Fruit fly (Drosophila melanogaster) ovary, adult (tissue): ENCODE data around the gene ihog.

ENCODE experiments used
- CG17801 ChIP-seq: fragments of 200-800 bp; optimal IDR thresholded peaks from 2 replicates; lab custom pipeline; 2019; ENCODE audit warnings: missing biosample characterization, mild to moderate bottlenecking, missing genetic modification characterization, moderate library complexity; ENCODE audit not compliant: partially characterized antibody

ihog gene

dm6 chr2L:6948540-6948942 lies at the start of gene ihog:
ihog (minus strand) TSS chr2L:6948808.
- TF ChIP-seq CG17801 (GFP tag; lab: Kevin White, UChicago) = no peak

- no peak for TF ChIP-seq CG17801 (GFP tag; lab: Kevin White, UChicago)
Observed at dm6 chr2L:6991085-6991484, 42.5 kb upstream of the ihog start.

- no peak for TF ChIP-seq CG17801 (GFP tag; lab: Kevin White, UChicago)
Observed at dm6 chr2L:6971597-6972036, 23.0 kb upstream of the ihog start, which contains the start of gene snRNP-U1-70K. snRNP-U1-70K (minus strand) TSS chr2L:6971737.

- TF ChIP-seq CG17801 (GFP tag; lab: Kevin White, UChicago) = no peak
Observed at dm6 chr2L:6970813-6971212, 22.2 kb upstream of the ihog start.

dm6 chr2L:6968013-6968517 lies 19.5 kb upstream of the ihog start:
- peak; percentile 1 for TF ChIP-seq CG17801 (GFP tag; lab: Kevin White, UChicago)

- TF ChIP-seq CG17801 (GFP tag; lab: Kevin White, UChicago) = no peak
Observed at dm6 chr2L:6967422-6968012, 18.9 kb upstream of the ihog start, which contains the start of gene Sumo. Sumo (minus strand) TSS chr2L:6967644.

dm6 chr2L:6966309-6966708 lies 17.7 kb upstream of the ihog start:
- no peak for TF ChIP-seq CG17801 (GFP tag; lab: Kevin White, UChicago)

- no peak for TF ChIP-seq CG17801 (GFP tag; lab: Kevin White, UChicago)
Observed at dm6 chr2L:6964632-6965031, 16.0 kb upstream of the ihog start.

dm6 chr2L:6964022-6964434 lies 15.4 kb upstream of the ihog start, which contains the start of the genes sip2 and Coprox:
sip2 (minus strand) TSS chr2L:6964074.
Coprox (plus strand) TSS chr2L:6964421.
- peak; percentile 68 for TF ChIP-seq CG17801 (GFP tag; lab: Kevin White, UChicago)

dm6 chr2L:6960165-6960564 lies 11.6 kb upstream of the ihog start, which contains the start of the genes Atac1 and Hmgcl:
Atac1 (minus strand) TSS chr2L:6960328.
Hmgcl (plus strand) TSS chr2L:6960377.
- no peak for TF ChIP-seq CG17801 (GFP tag; lab: Kevin White, UChicago)

dm6 chr2L:6956725-6957124 lies 8.1 kb upstream of the ihog start, which contains the start of the genes CG13775 and CG3430:
CG13775 (minus strand) TSS chr2L:6956950.
CG3430 (plus strand) TSS chr2L:6957008.
- no peak for TF ChIP-seq CG17801 (GFP tag; lab: Kevin White, UChicago)

- peak; percentile 18 for TF ChIP-seq CG17801 (GFP tag; lab: Kevin White, UChicago)
Observed at dm6 chr2L:6950096-6950495, 1.5 kb upstream of the ihog start, which contains the start of the genes Gas41 and SA1. Gas41 (minus strand) TSS chr2L:6950207. SA1 (plus strand) TSS chr2L:6950421.

dm6 chr2L:6945088-6945487 lies 3.5 kb downstream of the ihog start, which contains the start of gene Fgop2:
Fgop2 (minus strand) TSS chr2L:6945289.
- TF ChIP-seq CG17801 (GFP tag; lab: Kevin White, UChicago) = peak; percentile 30

- no peak for TF ChIP-seq CG17801 (GFP tag; lab: Kevin White, UChicago)
Observed at dm6 chr2L:6942714-6943113, 5.9 kb downstream of the ihog start, which contains the start of gene CG18304. CG18304 (minus strand) TSS chr2L:6942814.

- no peak for TF ChIP-seq CG17801 (GFP tag; lab: Kevin White, UChicago)
Observed at dm6 chr2L:6941731-6942130, 6.9 kb downstream of the ihog start.

dm6 chr2L:6939698-6940097 lies 8.9 kb downstream of the ihog start:
- TF ChIP-seq CG17801 (GFP tag; lab: Kevin White, UChicago) = no peak
